Worm (Caenorhabditis elegans) whole organism, L3 larva: ENCODE measurements around the gene tbx-37.

Source experiments
- nhr-11 ChIP-seq: fragments of 150-350 bp; optimal IDR thresholded peaks from 2 replicates; lab custom pipeline; 2014; ENCODE audit warnings: missing biosample characterization, missing genetic modification characterization
- nhr-28 ChIP-seq: fragments of 150-350 bp; optimal IDR thresholded peaks from 2 replicates; lab custom pipeline; 2014; ENCODE audit warnings: missing biosample characterization, missing genetic modification characterization
- skn-1 ChIP-seq: fragments of 150-350 bp; optimal IDR thresholded peaks from 2 replicates; lab custom pipeline; 2014; ENCODE audit warnings: missing biosample characterization, missing genetic modification characterization
- unc-39 ChIP-seq: sonication (generic microtip); optimal IDR thresholded peaks from 4 replicates; lab custom pipeline; 2017; ENCODE audit warnings: missing biosample characterization, missing genetic modification characterization

- TF ChIP-seq skn-1 (tag; lab: Kevin White, UChicago) (no peak), unc-39 (tag; lab: Kevin White, UChicago) (no peak), nhr-11 (tag; lab: Kevin White, UChicago) (no peak), nhr-28 (tag; lab: Kevin White, UChicago) (no peak)
Observed at ce11 chrIII:11238309-11238708, 11.4 kb upstream of the tbx-37 start.
